Fruit fly (Drosophila melanogaster) whole organism, embryonic: ENCODE measurements around the gene phol.
A peak's percentile ranks its signal among the peaks of the same experiment; 100 is the strongest.

Source experiments
- CG10147 ChIP-seq: fragments of 200-800 bp; sonication (Bioruptor generic); optimal IDR thresholded peaks from 2 replicates; lab custom pipeline; 2019; ENCODE audit warnings: missing biosample characterization, mild to moderate bottlenecking, missing genetic modification characterization, moderate library complexity
- CG10543 ChIP-seq: fragments of 200-800 bp; sonication (Bioruptor generic); optimal IDR thresholded peaks from 3 replicates; lab custom pipeline; 2017; ENCODE audit warnings: missing biosample characterization, mild to moderate bottlenecking, missing genetic modification characterization, moderate library complexity
- CG10959 ChIP-seq: fragments of 200-800 bp; sonication (Bioruptor generic); IDR thresholded peaks from 2 replicates; pipeline ENCODE4 v1.3.6; 2022; ENCODE audit warnings: missing biosample characterization, missing genetic modification characterization
- CG13424 ChIP-seq: fragments of 200-800 bp; sonication (Bioruptor generic); optimal IDR thresholded peaks from 2 replicates; lab custom pipeline; 2019; ENCODE audit warnings: missing biosample characterization, mild to moderate bottlenecking, missing genetic modification characterization, moderate library complexity
- CG13775 ChIP-seq: fragments of 200-800 bp; sonication (Bioruptor generic); optimal IDR thresholded peaks from 3 replicates; lab custom pipeline; 2017; ENCODE audit warnings: missing biosample characterization, mild to moderate bottlenecking, missing genetic modification characterization
- CG15269 ChIP-seq: fragments of 200-800 bp; sonication (Bioruptor generic); optimal IDR thresholded peaks from 2 replicates; lab custom pipeline; 2018; ENCODE audit warnings: missing biosample characterization, mild to moderate bottlenecking, missing genetic modification characterization, moderate library complexity
- CG18262 ChIP-seq: fragments of 200-800 bp; optimal IDR thresholded peaks from 3 replicates; lab custom pipeline; 2019; ENCODE audit warnings: missing biosample characterization, mild to moderate bottlenecking, missing genetic modification characterization, moderate library complexity
- CG2875 ChIP-seq: fragments of 200-800 bp; sonication (Bioruptor generic); optimal IDR thresholded peaks from 2 replicates; lab custom pipeline; 2017; ENCODE audit warnings: missing biosample characterization, mild to moderate bottlenecking, missing genetic modification characterization, missing genetic modification reagents
- CG30020 ChIP-seq: fragments of 200-800 bp; optimal IDR thresholded peaks from 2 replicates; lab custom pipeline; 2019; ENCODE audit warnings: missing biosample characterization, mild to moderate bottlenecking, missing genetic modification characterization, moderate library complexity
- CG3281 ChIP-seq: fragments of 200-800 bp; sonication (Bioruptor generic); optimal IDR thresholded peaks from 3 replicates; lab custom pipeline; 2017; ENCODE audit warnings: missing biosample characterization, mild to moderate bottlenecking, missing genetic modification characterization
- CG33213 ChIP-seq: fragments of 200-800 bp; sonication (Bioruptor generic); optimal IDR thresholded peaks from 3 replicates; lab custom pipeline; 2016; ENCODE audit warnings: missing biosample characterization, missing genetic modification characterization
- CG4424 ChIP-seq: fragments of 200-800 bp; sonication (Bioruptor generic); optimal IDR thresholded peaks from 3 replicates; lab custom pipeline; 2016; ENCODE audit warnings: missing biosample characterization, missing genetic modification characterization
- CG5180 ChIP-seq: fragments of 200-800 bp; sonication (Bioruptor generic); optimal IDR thresholded peaks from 3 replicates; lab custom pipeline; 2017; ENCODE audit warnings: missing biosample characterization, missing genetic modification characterization, mild to moderate bottlenecking, moderate library complexity, missing genetic modification reagents
- CG6689 ChIP-seq: fragments of 200-800 bp; sonication (Bioruptor generic); IDR thresholded peaks from 2 replicates; pipeline ENCODE4 v1.3.6; 2022; ENCODE audit warnings: missing biosample characterization, missing genetic modification characterization
- CG7357 ChIP-seq: fragments of 200-800 bp; sonication (Bioruptor generic); IDR thresholded peaks from 3 replicates; pipeline ENCODE4 v1.3.6; 2022; ENCODE audit warnings: missing biosample characterization, missing genetic modification characterization
- CG7372 ChIP-seq: fragments of 200-800 bp; sonication (Bioruptor generic); IDR thresholded peaks from 2 replicates; pipeline ENCODE4 v1.3.6; 2022; ENCODE audit warnings: missing biosample characterization, missing genetic modification characterization
- CG7786 ChIP-seq: fragments of 200-800 bp; sonication (Bioruptor generic); optimal IDR thresholded peaks from 2 replicates; lab custom pipeline; 2016; ENCODE audit warnings: missing biosample characterization, missing genetic modification characterization
- CG8924 ChIP-seq: fragments of 200-800 bp; optimal IDR thresholded peaks from 3 replicates; lab custom pipeline; 2019; ENCODE audit warnings: missing biosample characterization, mild to moderate bottlenecking, missing genetic modification characterization, moderate library complexity
- CG9437 ChIP-seq: fragments of 200-800 bp; sonication (Bioruptor generic); optimal IDR thresholded peaks from 2 replicates; lab custom pipeline; 2018; ENCODE audit warnings: missing biosample characterization, mild to moderate bottlenecking, missing genetic modification characterization
- Dp ChIP-seq: fragments of 200-800 bp; sonication (Bioruptor generic); optimal IDR thresholded peaks from 2 replicates; lab custom pipeline; 2018; ENCODE audit warnings: missing biosample characterization, mild to moderate bottlenecking, missing genetic modification characterization, moderate library complexity
- E2f2 ChIP-seq: fragments of 200-800 bp; sonication (Bioruptor generic); IDR thresholded peaks from 2 replicates; pipeline ENCODE4 v1.3.6; 2022; ENCODE audit warnings: missing biosample characterization, missing genetic modification characterization
- Ets65A ChIP-seq: fragments of 200-800 bp; sonication (Bioruptor generic); peaks from one replicate; lab custom pipeline; 2016; ENCODE audit warnings: missing biosample characterization, missing genetic modification characterization
- Ets97D ChIP-seq: fragments of 200-800 bp; sonication (Bioruptor generic); optimal IDR thresholded peaks from 3 replicates; lab custom pipeline; 2016; ENCODE audit warnings: missing biosample characterization, missing genetic modification characterization
- Hmr ChIP-seq: fragments of 200-800 bp; sonication (Bioruptor generic); optimal IDR thresholded peaks from 3 replicates; lab custom pipeline; 2017; ENCODE audit warnings: mild to moderate bottlenecking, missing biosample characterization, missing genetic modification reagents, missing genetic modification characterization
- Med ChIP-seq: fragments of 200-800 bp; sonication (Bioruptor generic); peaks from one replicate; lab custom pipeline; 2016; ENCODE audit warnings: missing biosample characterization, missing genetic modification characterization, mild to moderate bottlenecking, inconsistent platforms, moderate library complexity
- NfI ChIP-seq: fragments of 200-800 bp; sonication (Bioruptor generic); optimal IDR thresholded peaks from 3 replicates; lab custom pipeline; 2018; ENCODE audit warnings: missing biosample characterization, mild to moderate bottlenecking, missing genetic modification characterization, moderate library complexity
- Oli ChIP-seq: fragments of 200-800 bp; sonication (Bioruptor generic); optimal IDR thresholded peaks from 2 replicates; lab custom pipeline; 2018; ENCODE audit warnings: missing biosample characterization, mild to moderate bottlenecking, missing genetic modification characterization, moderate library complexity
- PHDP ChIP-seq: fragments of 200-800 bp; sonication (Bioruptor generic); optimal IDR thresholded peaks from 3 replicates; lab custom pipeline; 2018; ENCODE audit warnings: missing biosample characterization, mild to moderate bottlenecking, missing genetic modification characterization, moderate library complexity
- Sin3A ChIP-seq: fragments of >200 bp; optimal IDR thresholded peaks from 2 replicates; lab custom pipeline; 2018
- Sox100B ChIP-seq: fragments of 200-800 bp; sonication (Bioruptor generic); optimal IDR thresholded peaks from 3 replicates; lab custom pipeline; 2018; ENCODE audit warnings: missing biosample characterization, mild to moderate bottlenecking, missing genetic modification characterization
- Stat92E ChIP-seq, 3 experiments: fragments of >200 bp in 2 of 3; fragments of 200-800 bp in 1 of 3; sonication (Bioruptor generic) in 1 of 3; optimal IDR thresholded peaks; 2 replicates each; lab custom pipeline; 2017 to 2019; ENCODE audit warnings: missing biosample characterization in 3 of 3, missing genetic modification characterization in 3 of 3, mild to moderate bottlenecking in 1 of 3, moderate library complexity in 1 of 3
- aop ChIP-seq: fragments of 200-800 bp; sonication (Bioruptor generic); IDR thresholded peaks from 2 replicates; pipeline ENCODE4 v1.3.6; 2022; ENCODE audit warnings: missing biosample characterization, missing genetic modification characterization
- bsh ChIP-seq, 2 experiments: fragments of 200-800 bp; sonication (Bioruptor generic); optimal IDR thresholded peaks; 2 replicates each; lab custom pipeline; 2017 to 2018; ENCODE audit warnings: mild to moderate bottlenecking in 2 of 2, missing biosample characterization in 2 of 2, missing genetic modification characterization in 2 of 2, moderate library complexity in 1 of 2
- crc ChIP-seq: fragments of 200-800 bp; sonication (Bioruptor generic); optimal IDR thresholded peaks from 2 replicates; lab custom pipeline; 2016; ENCODE audit warnings: missing biosample characterization, missing genetic modification characterization
- cwo ChIP-seq: fragments of 200-800 bp; sonication (Bioruptor generic); optimal IDR thresholded peaks from 3 replicates; lab custom pipeline; 2017; ENCODE audit warnings: missing biosample characterization, missing genetic modification characterization, mild to moderate bottlenecking, moderate library complexity, missing genetic modification reagents
- esg ChIP-seq: fragments of 200-800 bp; sonication (Bioruptor generic); conservative IDR thresholded peaks from 2 replicates; pipeline ENCODE4 v1.3.6; 2022; ENCODE audit warnings: missing biosample characterization, missing genetic modification characterization
- ewg ChIP-seq: fragments of 200-800 bp; sonication (Bioruptor generic); optimal IDR thresholded peaks from 3 replicates; lab custom pipeline; 2017; ENCODE audit warnings: mild to moderate bottlenecking, missing biosample characterization, missing genetic modification reagents, missing genetic modification characterization
- fd3F ChIP-seq: fragments of 200-800 bp; sonication (Bioruptor generic); optimal IDR thresholded peaks from 2 replicates; lab custom pipeline; 2018; ENCODE audit warnings: missing biosample characterization, mild to moderate bottlenecking, missing genetic modification characterization, moderate library complexity
- fd64A ChIP-seq: fragments of 200-800 bp; sonication (Bioruptor generic); optimal IDR thresholded peaks from 3 replicates; lab custom pipeline; 2018; ENCODE audit warnings: missing biosample characterization, mild to moderate bottlenecking, missing genetic modification characterization
- ken ChIP-seq: fragments of 200-800 bp; sonication (Bioruptor generic); IDR thresholded peaks from 3 replicates; pipeline ENCODE4 v1.3.6; 2022; ENCODE audit warnings: missing biosample characterization, missing genetic modification characterization
- org-1 ChIP-seq: fragments of 200-800 bp; sonication (Bioruptor generic); optimal IDR thresholded peaks from 2 replicates; lab custom pipeline; 2017; ENCODE audit warnings: missing biosample characterization, missing genetic modification characterization
- pan ChIP-seq, 4 experiments: fragments of >200 bp in 3 of 4; fragments of 200-800 bp in 1 of 4; sonication (Bioruptor generic) in 1 of 4; optimal IDR thresholded peaks in 3 of 4; IDR thresholded peaks in 1 of 4; 2 replicates each; pipeline versions ENCODE4 v1.3.6 to Lab custom; 2017 to 2022; ENCODE audit warnings: missing biosample characterization in 2 of 4, missing genetic modification characterization in 2 of 4, mixed read lengths in 1 of 4
- prd ChIP-seq, 3 experiments: fragments of >200 bp in 2 of 3; fragments of 200-800 bp in 1 of 3; sonication (Bioruptor generic) in 1 of 3; optimal IDR thresholded peaks in 2 of 3; IDR thresholded peaks in 1 of 3; 2 replicates in 2 of 3; 3 replicates in 1 of 3; pipeline versions ENCODE4 v1.3.6 to Lab custom; 2017 to 2022; ENCODE audit warnings: missing biosample characterization in 1 of 3, missing genetic modification characterization in 1 of 3
- pum ChIP-seq: fragments of 200-800 bp; sonication (Bioruptor generic); optimal IDR thresholded peaks from 2 replicates; lab custom pipeline; 2016; ENCODE audit warnings: missing biosample characterization, missing genetic modification characterization
- sqz ChIP-seq: fragments of 200-800 bp; sonication (Bioruptor generic); optimal IDR thresholded peaks from 3 replicates; lab custom pipeline; 2018; ENCODE audit warnings: missing biosample characterization, mild to moderate bottlenecking, missing genetic modification characterization
- trem ChIP-seq: fragments of 200-800 bp; optimal IDR thresholded peaks from 3 replicates; lab custom pipeline; 2019; ENCODE audit warnings: missing biosample characterization, mild to moderate bottlenecking, missing genetic modification characterization, moderate library complexity

The phol gene

DNA sequence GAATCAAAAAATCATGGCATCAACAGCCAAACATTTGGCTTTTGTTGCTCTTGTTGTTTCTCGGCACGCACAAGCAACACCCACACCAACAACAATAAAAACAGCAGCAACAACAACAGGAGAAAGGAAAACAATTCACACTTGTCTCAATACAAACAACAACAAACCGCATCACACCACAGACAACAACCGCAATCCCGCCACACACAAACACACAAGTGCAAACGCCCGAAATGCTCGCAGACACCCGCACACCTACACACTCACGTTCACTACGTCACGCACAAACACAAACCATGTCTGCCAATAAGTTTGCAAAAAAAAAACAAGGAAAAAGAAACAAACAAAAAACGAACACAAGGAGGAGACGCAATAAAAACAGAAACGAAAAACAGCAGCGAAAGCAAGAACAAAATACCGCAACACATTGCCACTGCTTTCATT, 11.7 kb upstream of the phol start (continued):
- TF ChIP-seq bsh (GFP tag; optimal IDR thresholded peaks at IDR 0.05; lab: Kevin White, UChicago) (peak in 1 of 2 experiments; percentile 59), fd64A (GFP tag; lab: Kevin White, UChicago) (peak; percentile 7), pan (optimal IDR thresholded peaks at IDR 0.05; lab: Kevin White, UChicago) (no peak), pan (GFP tag; optimal IDR thresholded peaks at IDR 0.05 in 1 of 2, IDR thresholded peaks at IDR 0.05 in 1 of 2) (no peak), trem (no peak), PHDP (tag; lab: Kevin White, UChicago) (no peak), CG7357 (GFP tag; lab: Robert Waterston, UW) (no peak), CG10959 (no peak), NfI (GFP tag; lab: Kevin White, UChicago) (no peak), CG8924 (tag; lab: Kevin White, UChicago) (no peak)

DNA sequence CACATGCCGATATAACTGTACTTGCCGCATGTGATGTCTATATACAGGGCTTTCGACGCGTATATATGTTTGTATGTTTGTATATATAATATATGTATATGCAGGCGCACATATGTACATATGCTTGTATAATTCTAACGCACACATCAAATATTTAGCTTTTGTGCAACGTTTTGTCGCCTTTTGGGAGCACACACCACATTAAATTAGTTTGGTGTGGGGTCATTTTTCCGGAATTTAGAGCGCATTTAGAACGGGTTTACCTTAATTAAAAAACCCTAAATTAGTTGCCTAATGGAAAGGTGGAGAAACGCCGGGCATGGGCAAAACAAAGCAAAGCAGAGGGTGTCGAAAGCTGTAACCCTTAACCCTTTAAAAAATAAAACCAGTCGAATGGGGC, 11.2 kb upstream of the phol start:
- TF ChIP-seq aop = no peak
- no peak for TF ChIP-seq crc (GFP tag; lab: Kevin White, UChicago)
- peak; percentile 68 for TF ChIP-seq Ets65A

DNA sequence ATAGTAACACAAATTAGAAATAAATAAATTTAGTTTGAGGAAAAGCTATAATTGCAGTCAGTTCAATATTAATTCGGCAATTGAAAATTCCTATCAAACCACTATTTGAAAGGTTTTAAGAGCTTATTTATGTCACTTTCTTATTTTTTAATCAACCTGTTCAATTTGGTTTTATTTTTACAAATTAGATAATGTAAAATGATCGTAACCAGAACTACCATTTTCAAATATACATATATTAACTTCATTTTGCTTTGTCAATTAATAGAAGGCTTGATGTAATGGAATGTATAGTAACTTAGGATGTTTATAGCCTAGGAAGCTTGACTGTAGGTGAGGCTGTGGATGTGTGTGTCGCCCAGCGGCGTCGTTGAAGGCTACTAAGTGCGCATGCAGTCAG, 10.5 kb upstream of the phol start:
- TF ChIP-seq Sin3A (lab: Kevin White, UChicago) (no peak), CG10543 (GFP tag; lab: Kevin White, UChicago) (peak; percentile 40), Dp (GFP tag; lab: Kevin White, UChicago) (no peak), CG7372 (GFP tag; lab: Robert Waterston, UW) (no peak), CG2875 (no peak), Hmr (GFP tag; lab: Kevin White, UChicago) (peak; percentile 32), cwo (GFP tag; lab: Kevin White, UChicago) (peak; percentile 29), ewg (GFP tag; lab: Kevin White, UChicago) (no peak), pum (GFP tag; lab: Kevin White, UChicago) (no peak), esg (GFP tag; lab: Robert Waterston, UW) (no peak), prd (optimal IDR thresholded peaks at IDR 0.05; lab: Kevin White, UChicago) (no peak), prd (GFP tag; IDR thresholded peaks at IDR 0.05; lab: Robert Waterston, UW) (0 out of 3 replicates have a peak, but pooled peaks have one; percentile 10), CG9437 (GFP tag; lab: Kevin White, UChicago) (peak; percentile 10), CG4424 (peak; percentile 12), sqz (no peak), CG3281 (GFP tag; lab: Kevin White, UChicago) (peak; percentile 38), Oli (tag; lab: Kevin White, UChicago) (peak; percentile 48), E2f2 (no peak), CG33213 (no peak), fd3F (GFP tag; lab: Kevin White, UChicago) (no peak), ken (no peak), Med (GFP tag; lab: Kevin White, UChicago) (peak; percentile 55), Sox100B (peak; percentile 15), Stat92E (GFP tag; optimal IDR thresholded peaks at IDR 0.05; lab: Kevin White, UChicago) (no peak), org-1 (peak; percentile 18), CG5180 (GFP tag; lab: Kevin White, UChicago) (peak; percentile 12), CG10147 (peak; percentile 34), CG13424 (tag; lab: Kevin White, UChicago) (peak; percentile 59), CG6689 (peak; percentile 28; the same call in 1 of the 2 replicates), CG8924 (tag; lab: Kevin White, UChicago) (peak; percentile 41), CG18262 (tag; lab: Kevin White, UChicago) (peak; percentile 28), CG30020 (tag; lab: Kevin White, UChicago) (no peak), CG15269 (peak; percentile 26), Ets97D (GFP tag; lab: Kevin White, UChicago) (no peak), CG13775 (peak; percentile 15), CG7786 (no peak)
